Fruit fly (Drosophila melanogaster) whole organism, pupa: ENCODE results near the gene CG9737.

Source experiments
- CG12605 ChIP-seq: fragments of 200-800 bp; sonication (Bioruptor generic); IDR thresholded peaks from 2 replicates; pipeline ENCODE4 v1.3.6; 2022; ENCODE audit warnings: missing biosample characterization, missing genetic modification characterization
- CG13204 ChIP-seq: fragments of 200-800 bp; sonication (Bioruptor generic); optimal IDR thresholded peaks from 2 replicates; lab custom pipeline; 2018; ENCODE audit warnings: missing biosample characterization, mild to moderate bottlenecking, missing genetic modification characterization, moderate library complexity
- CG14655 ChIP-seq: fragments of 200-800 bp; sonication (Bioruptor generic); optimal IDR thresholded peaks from 3 replicates; lab custom pipeline; 2017; ENCODE audit warnings: mild to moderate bottlenecking, missing biosample characterization, missing genetic modification reagents, missing genetic modification characterization
- CG17806 ChIP-seq: fragments of 200-800 bp; sonication (Bioruptor generic); optimal IDR thresholded peaks from 2 replicates; lab custom pipeline; 2018; ENCODE audit warnings: missing biosample characterization, mild to moderate bottlenecking, missing genetic modification characterization, moderate library complexity
- CG32121 ChIP-seq: fragments of 200-800 bp; sonication (Bioruptor generic); IDR thresholded peaks from 2 replicates; pipeline ENCODE4 v1.3.6; 2022; ENCODE audit warnings: missing biosample characterization, missing genetic modification characterization
- CG34367 ChIP-seq: fragments of 200-800 bp; sonication (Bioruptor generic); optimal IDR thresholded peaks from 2 replicates; lab custom pipeline; 2018; ENCODE audit warnings: missing biosample characterization, mild to moderate bottlenecking, missing genetic modification characterization
- CG4496 ChIP-seq: fragments of 200-800 bp; sonication (Bioruptor generic); IDR thresholded peaks from 3 replicates; pipeline ENCODE4 v1.3.6; 2022; ENCODE audit warnings: missing biosample characterization, missing genetic modification characterization
- CG8159 ChIP-seq: fragments of 200-800 bp; sonication (Bioruptor generic); optimal IDR thresholded peaks from 3 replicates; lab custom pipeline; 2018; ENCODE audit warnings: missing biosample characterization, mild to moderate bottlenecking, missing genetic modification characterization, moderate library complexity
- D1 ChIP-seq: fragments of 200-800 bp; sonication (Bioruptor generic); optimal IDR thresholded peaks from 2 replicates; lab custom pipeline; 2018; ENCODE audit warnings: missing biosample characterization, mild to moderate bottlenecking, missing genetic modification characterization, moderate library complexity
- EcR ChIP-seq: fragments of 200-800 bp; sonication (Bioruptor generic); optimal IDR thresholded peaks from 3 replicates; lab custom pipeline; 2019; ENCODE audit warnings: missing biosample characterization, missing genetic modification characterization, mild to moderate bottlenecking, moderate library complexity, missing genetic modification reagents
- Ets98B ChIP-seq: fragments of 200-800 bp; sonication (Bioruptor generic); IDR thresholded peaks from 2 replicates; pipeline ENCODE4 v1.3.6; 2022; ENCODE audit warnings: missing biosample characterization, missing genetic modification characterization
- Pif1B ChIP-seq: fragments of 200-800 bp; sonication (Bioruptor generic); optimal IDR thresholded peaks from 3 replicates; lab custom pipeline; 2016; ENCODE audit warnings: missing biosample characterization, missing genetic modification characterization
- Snoo ChIP-seq: fragments of 200-800 bp; sonication (Bioruptor generic); optimal IDR thresholded peaks from 3 replicates; lab custom pipeline; 2017; ENCODE audit warnings: missing biosample characterization, mild to moderate bottlenecking, missing genetic modification characterization, inconsistent platforms
- gl ChIP-seq: fragments of 200-800 bp; sonication (Bioruptor generic); optimal IDR thresholded peaks from 2 replicates; lab custom pipeline; 2018; ENCODE audit warnings: missing biosample characterization, mild to moderate bottlenecking, missing genetic modification characterization

- TF ChIP-seq CG4496 (GFP tag; lab: Robert Waterston, UW) (no peak), gl (tag; lab: Kevin White, UChicago) (no peak), Ets98B (GFP tag; lab: Robert Waterston, UW) (no peak), CG13204 (GFP tag; lab: Kevin White, UChicago) (no peak), Snoo (tag; lab: Kevin White, UChicago) (no peak), Pif1B (no peak), EcR (GFP tag; lab: Kevin White, UChicago) (no peak), CG34367 (tag; lab: Kevin White, UChicago) (no peak), CG12605 (GFP tag; lab: Robert Waterston, UW) (no peak), CG14655 (no peak), CG17806 (no peak), CG32121 (GFP tag; lab: Robert Waterston, UW) (no peak), CG8159 (tag; lab: Kevin White, UChicago) (no peak), D1 (tag; lab: Kevin White, UChicago) (no peak)
Observed at dm6 chr3R:30222236-30222635, 20.9 kb downstream of the CG9737 start.
